Worm (Caenorhabditis elegans) whole organism, dauer: ENCODE data around the gene srh-272.

ENCODE experiments used
- unc-62 ChIP-seq: sonication (generic microtip); optimal IDR thresholded peaks from 2 replicates; lab custom pipeline; 2017; ENCODE audit warnings: missing biosample characterization, missing genetic modification reagents, missing genetic modification characterization

srh-272 gene

DNA sequence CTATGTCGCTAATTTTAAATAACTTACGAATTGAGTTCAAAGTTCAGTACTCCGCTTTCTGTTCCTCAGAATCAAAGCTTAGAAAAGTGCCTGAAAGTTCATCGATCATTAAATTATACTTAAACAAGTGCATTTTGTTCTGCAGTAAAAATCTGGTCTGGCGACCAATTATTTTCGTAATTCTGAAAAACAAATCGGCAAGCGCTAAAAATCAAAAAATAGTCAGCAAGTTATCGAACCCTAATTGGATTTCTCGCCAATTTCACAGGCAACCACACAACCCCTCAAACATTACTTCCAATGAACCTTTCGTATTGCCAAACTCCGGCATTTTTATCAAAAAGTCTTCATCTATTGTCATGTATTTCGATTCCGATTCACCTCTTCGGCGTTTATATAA lies at the start of gene srh-272:
Gene srh-272, plus strand, starts transcription at position 301 of the 400 bp plus-strand sequence.
- no peak for TF ChIP-seq unc-62

DNA sequence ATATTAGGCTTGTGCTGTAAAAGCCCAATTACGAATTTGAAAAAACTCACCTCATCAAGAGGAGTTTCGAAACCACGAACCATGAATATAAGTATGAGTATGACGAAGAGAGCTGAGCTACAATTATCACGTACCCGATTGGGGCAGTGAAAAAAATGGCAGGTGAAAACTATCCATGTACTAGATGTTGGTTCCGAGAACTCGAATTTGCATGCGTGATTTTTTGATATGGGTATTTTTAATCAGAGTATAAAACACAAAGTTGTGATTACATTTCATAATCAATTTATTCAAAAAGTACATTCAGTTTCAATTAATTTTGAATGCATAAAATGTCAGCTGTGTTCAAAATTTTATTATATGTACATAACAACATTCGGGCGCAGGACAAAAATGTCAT lies 49.3 kb upstream of the srh-272 start, which contains the start of gene F54E2.9:
Gene F54E2.9, minus strand, starts transcription at position 132 of the 400 bp plus-strand sequence.
- no peak for TF ChIP-seq unc-62

DNA sequence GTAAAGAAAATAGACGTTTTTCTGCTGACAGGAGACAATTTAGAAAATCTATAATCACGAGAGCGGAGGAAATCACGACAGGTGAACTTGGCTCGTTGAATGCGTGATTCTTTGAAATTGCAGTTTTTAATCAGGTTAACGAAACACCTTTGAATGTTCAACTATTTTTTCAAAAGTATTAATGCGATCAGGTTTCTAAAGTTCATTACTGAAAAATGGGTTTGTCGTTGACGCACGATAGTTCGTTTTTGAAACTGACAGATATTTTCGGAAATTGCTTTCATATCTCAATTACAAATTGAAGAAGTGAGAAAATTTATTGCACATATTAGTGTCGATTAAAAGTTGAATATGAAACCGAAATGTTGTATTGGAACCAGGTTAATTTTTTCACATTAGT lies 47.2 kb upstream of the srh-272 start, which contains the start of gene F54E2.5:
Gene F54E2.5, minus strand, starts transcription at position 101 of the 400 bp plus-strand sequence.
- TF ChIP-seq unc-62, result no peak

DNA sequence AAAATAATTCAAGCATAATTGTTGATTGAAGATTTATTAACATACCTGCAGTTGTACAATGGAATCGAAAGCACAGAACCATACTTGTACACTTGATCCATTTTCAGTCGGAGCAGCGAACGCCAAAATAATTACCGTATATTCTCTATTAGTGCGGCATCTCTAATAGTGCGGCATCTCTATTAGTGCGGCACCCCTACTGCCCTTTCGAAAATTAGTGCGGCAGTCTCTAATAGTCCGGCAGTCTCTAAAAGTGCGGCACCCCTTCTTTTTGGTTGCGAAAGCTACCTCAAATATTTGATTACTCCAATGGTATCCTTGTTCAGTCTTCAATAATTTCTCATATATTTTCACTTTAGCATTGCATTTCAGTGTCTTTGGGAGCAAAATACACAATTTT lies 45.0 kb upstream of the srh-272 start, which contains the start of gene srt-34:
Gene srt-34, minus strand, starts transcription at position 101 of the 400 bp plus-strand sequence.
- TF ChIP-seq unc-62, result no peak

DNA sequence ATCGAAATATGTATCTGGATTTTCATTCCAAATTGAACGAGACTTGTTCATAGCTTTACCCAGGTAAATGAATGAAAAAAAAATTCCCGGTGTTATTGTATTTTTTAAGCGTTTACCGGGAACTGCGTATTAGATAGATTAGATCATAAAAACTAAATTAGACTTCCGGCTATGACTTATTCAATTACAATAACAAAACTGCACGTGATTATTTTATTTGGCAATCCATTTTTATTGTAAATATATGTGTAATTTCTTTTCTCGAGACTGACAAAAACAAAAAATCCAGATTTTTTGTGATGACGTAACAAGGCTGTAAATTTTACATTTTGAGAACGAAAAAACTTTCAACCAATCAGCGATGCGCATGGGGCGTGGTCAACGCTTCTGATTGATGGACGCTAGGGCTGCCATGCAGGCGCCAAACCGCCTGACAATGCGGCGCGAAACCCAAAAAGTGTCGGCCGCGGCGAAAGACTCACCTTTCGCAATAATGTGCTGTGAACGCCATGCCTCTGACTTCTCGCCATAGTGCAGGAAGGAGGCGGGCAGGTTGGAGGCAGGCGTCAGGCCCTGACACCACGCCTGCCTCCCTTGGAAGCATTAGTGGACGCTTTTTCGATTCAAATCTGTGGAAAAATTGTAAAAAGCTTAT lies 41.4 kb upstream of the srh-272 start, which contains the start of gene srh-36:
Gene srh-36, minus strand, starts transcription at position 51 of the 655 bp plus-strand sequence.
- TF ChIP-seq unc-62, result no peak

DNA sequence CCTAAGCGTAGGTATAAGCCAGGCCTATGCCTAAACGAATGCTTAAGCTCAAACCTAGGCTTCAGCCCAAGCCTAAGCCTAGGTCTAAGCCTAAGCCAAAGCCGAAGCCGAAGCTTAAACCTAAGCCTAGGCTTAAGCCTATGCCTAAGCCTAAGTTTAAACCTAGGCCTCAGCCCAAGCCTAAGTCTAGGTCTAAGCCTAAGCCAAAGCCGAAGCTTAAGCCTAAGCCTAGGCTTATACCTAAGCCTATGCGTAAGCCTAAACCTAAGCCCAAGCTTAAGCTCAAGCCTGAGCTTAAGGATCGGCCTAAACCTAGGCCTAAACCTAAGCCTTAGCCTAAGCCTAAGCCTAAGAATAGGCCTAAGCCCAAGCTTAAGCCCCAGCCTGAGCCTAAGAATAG lies 37.2 kb upstream of the srh-272 start:
- TF ChIP-seq unc-62, result no peak

DNA sequence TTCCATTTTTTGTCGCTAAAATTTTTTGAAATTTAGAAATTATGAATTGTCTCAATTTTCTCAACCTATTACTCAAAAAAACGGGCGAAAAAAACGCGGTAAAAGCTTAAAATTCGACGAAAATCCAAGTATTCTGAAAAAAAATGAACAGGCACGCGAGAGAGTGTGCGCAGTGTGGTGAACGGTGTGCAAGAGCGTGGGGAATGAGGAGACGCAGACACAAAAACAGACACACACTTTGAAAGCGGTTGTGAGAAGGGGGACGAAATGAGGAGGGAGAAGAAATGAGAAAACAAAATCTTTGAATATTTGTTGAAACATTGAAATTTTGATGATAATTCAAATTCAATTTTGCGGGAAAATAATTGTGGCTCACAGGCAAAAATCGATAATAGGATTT lies 36.3 kb upstream of the srh-272 start, which contains the start of gene T03D3.5:
Gene T03D3.5, minus strand, starts transcription at position 21 of the 400 bp plus-strand sequence.
- TF ChIP-seq unc-62, result no peak

DNA sequence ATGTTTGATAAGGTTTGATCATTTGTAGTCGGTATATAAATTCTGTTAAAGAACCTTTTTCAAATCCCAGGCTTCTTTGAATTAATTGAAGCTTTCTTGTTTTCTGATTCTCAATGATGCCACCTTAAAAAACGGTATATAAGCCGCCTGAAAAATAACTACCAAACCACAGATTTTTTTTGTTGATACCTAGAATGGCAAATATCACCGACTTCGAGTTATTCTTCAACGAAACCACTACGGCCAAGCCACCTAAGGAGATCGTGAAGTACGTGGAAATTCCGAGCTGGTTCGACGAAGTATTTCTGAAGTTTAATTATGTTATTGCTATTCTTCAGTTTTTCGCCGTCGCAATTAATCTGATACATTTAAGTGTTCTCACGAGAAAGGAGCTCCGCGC lies 32.3 kb upstream of the srh-272 start, which contains the start of gene srw-2:
Gene srw-2, plus strand, starts transcription at position 62 of the 400 bp plus-strand sequence.
- no peak for TF ChIP-seq unc-62

DNA sequence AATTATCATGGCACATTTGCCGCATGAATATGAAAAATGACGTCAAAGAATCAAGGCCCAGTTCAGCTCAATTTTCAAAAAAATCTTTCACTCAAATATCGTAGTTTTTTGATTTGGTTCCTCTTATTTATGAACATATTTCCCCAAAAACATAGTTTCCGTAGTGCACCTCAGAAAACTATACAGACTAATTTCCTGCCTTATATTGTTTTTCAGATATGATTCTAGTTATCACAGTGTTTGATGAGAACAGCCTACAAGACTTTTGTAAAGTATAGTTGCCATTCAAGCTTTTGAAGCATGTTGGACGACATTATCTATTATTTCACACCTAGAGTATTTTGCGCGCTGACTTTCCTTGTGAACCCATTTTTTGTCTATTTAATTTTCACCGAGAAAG lies 30.5 kb upstream of the srh-272 start, which contains the start of gene srj-50:
Gene srj-50, plus strand, starts transcription at position 301 of the 400 bp plus-strand sequence.
- TF ChIP-seq unc-62, result no peak

DNA sequence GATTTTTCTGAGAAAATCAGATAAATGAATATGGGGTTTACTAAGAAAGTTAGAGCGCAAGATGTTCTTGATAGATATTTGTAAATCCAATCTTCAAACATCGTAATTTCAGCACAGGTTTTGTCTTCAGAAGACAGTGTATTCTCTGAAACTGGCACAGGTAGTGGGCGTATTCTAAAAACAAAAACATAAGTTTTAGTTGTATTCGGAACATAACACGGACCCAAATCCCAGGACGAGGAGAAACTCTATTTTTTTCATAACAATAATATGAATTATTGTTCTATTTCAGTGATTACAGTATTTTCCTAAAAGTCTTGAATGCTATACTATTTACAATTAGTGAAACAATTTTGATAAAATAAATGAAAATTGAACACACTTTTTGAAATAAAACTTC lies 26.6 kb upstream of the srh-272 start, which contains the start of gene srj-45:
Gene srj-45, minus strand, starts transcription at position 101 of the 400 bp plus-strand sequence.
- TF ChIP-seq unc-62, result no peak

DNA sequence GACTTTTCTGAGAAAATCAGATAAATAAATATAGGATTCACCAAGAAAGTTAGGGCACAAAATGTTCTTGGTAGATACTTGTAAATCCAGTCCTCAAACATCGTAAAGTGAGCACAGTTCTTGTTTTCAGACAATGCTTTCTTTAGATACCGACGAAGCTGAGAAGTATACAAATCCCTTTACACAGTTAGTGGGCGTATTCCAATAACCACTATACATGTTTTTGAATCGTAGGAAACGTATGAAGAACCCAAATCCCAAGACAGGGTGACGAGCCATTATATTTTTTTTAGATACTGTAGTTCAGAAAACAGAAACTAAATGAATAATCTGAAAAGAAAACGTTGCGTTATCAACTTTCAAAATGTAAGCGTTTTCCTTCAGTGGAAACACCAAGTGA lies 17.4 kb upstream of the srh-272 start, which contains the start of gene srj-44:
Gene srj-44, minus strand, starts transcription at position 101 of the 400 bp plus-strand sequence.
- no peak for TF ChIP-seq unc-62

DNA sequence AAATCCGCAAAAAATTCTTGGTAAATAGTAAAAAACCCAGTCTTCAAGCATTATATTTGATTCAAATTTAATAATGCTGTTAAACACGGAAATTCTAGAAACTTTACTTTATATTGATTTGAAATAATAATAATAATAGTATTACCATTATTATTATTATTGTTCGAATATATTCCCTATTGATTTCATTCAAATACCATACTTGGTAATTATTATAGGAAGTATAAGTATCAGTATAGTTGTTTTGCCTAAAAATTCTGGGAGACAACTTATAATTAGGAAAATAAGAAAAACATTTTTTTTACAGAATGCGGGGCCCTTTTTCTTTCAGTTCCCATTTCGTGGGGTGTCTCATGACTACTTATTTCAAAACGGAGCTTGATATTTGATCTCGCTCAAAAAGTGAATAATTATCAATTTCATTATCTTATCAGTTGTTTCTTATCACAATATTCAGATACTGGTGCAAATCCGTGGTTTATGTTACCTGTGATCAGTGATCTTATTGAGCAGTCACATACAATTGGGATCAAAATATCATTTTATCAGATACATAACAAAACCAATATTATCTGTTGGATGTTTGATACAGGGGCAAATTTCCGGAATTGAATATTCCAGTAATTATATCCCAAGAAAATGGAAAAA lies 14.7 kb upstream of the srh-272 start, which contains the start of gene srj-49:
Gene srj-49, minus strand, starts transcription at position 51 of the 648 bp plus-strand sequence.
- no peak for TF ChIP-seq unc-62

DNA sequence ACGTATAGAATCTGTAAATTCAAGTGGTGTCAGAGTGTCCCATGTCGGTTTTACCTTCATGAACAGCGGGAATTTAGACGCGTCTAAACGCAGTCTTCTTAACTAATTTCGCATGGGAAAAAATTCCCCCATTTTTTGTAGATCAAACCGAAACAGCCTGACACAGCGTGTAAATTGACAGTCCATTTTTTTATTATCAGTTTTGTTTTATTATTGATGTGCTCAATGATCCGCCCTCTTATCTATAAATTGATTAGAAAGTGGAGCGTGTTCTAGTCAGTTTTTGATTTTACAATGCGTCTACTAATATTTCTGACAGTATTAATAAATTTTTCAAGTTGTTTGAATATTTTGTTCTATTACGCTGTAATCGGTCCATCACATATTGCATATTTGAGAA lies 14.1 kb upstream of the srh-272 start, which contains the start of gene ugt-53:
Gene ugt-53, plus strand, starts transcription at position 273 of the 400 bp plus-strand sequence.
- no peak for TF ChIP-seq unc-62

DNA sequence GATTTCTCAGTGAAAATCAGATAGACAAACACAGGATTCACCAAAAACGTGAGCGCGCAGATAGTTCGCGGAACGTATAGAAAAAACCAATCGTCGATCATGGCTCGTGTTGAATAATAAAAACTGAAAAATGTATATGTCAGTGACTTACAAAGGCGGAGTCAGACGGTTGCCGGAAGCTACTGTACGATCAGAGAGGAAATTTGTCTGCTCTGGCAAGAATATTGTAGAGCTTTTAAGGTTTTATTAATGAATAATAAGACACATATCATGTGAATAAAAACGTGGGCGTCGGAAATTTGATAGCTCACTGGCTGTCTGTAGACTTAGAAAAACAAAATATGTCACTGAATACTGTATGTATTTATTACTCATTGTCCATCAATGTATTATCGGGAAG lies 7.7 kb upstream of the srh-272 start, which contains the start of gene srj-57:
Gene srj-57, minus strand, starts transcription at position 101 of the 400 bp plus-strand sequence.
- no peak for TF ChIP-seq unc-62

DNA sequence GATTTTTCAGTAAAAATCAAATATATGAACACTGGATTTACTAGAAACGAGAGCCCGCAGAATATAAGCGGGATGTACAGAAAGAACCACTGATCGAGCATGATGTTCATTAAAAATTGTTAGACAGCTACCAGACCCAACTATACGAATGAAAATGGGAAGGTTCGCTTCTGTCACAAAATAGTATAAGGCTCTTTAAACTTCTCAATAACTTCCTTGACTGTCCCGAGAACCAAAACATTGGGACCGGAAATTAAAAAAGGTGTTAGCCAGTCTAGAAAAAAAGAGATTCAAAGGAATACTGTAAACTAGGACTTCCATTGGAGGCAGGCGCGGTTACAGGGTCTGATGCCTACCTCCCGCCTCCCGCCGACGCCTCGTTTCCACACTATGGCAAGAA lies 5.3 kb upstream of the srh-272 start, which contains the start of gene srj-55:
Gene srj-55, minus strand, starts transcription at position 101 of the 400 bp plus-strand sequence.
- no peak for TF ChIP-seq unc-62

DNA sequence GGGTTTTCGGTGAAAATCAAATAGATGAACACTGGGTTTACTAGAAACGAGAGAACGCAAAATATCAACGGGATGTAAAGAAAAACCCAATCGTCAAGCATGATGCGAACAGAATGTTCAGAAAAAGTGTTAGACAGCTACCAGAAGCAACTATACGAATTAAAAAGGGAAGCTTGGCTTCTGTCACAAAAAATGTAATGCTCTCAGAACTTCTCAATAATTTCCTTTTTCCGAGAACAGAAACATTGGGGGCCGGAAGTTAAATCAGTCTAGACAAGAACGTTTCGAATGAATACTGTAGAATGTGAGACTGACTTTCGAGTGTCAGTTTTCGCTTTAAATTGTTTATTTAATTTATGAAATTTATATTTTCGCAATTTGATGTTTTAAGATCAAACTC lies 3.4 kb upstream of the srh-272 start, which contains the start of gene srj-54:
Gene srj-54, minus strand, starts transcription at position 101 of the 400 bp plus-strand sequence.
- no peak for TF ChIP-seq unc-62

DNA sequence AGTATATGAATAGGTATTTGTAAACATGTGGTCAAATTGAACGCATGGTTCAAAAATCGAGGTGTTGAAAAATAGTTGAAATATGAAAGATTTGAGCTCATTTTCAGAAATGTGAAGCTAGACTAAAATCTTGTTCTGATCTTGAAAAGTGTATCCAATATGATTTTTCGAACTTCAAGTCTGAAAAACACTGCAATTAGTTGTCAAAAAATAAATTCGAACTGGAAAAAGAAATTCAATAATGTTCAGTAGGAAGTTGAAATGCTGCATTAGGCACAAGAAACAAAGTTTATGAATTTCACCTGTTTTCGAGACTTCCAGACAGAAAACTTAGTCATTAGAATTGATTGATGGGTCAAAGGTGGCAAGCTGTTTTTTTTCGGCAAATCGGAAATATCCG lies 1.6 kb upstream of the srh-272 start, which contains the start of gene srh-270:
Gene srh-270, minus strand, starts transcription at position 101 of the 400 bp plus-strand sequence.
- TF ChIP-seq unc-62, result no peak
